Worm (Caenorhabditis elegans) whole organism, L4 larva: ENCODE results near the gene F26F2.3.
"Not testable (repeated sequence)": the region's sequence is repeated elsewhere in the genome, so short reads cannot be mapped to it uniquely, and the experiment has no call there.

Experiments
- F10B5.3 ChIP-seq: sonication (generic microtip); optimal IDR thresholded peaks from 2 replicates; lab custom pipeline; 2016; ENCODE audit warnings: mild to moderate bottlenecking, missing genetic modification characterization, missing compliant biosample characterization
- Y105C5A.15 ChIP-seq: fragments of 200-800 bp; sonication (Bioruptor generic); IDR thresholded peaks from 2 replicates; pipeline ENCODE4 v1.3.6; 2022; ENCODE audit warnings: missing genetic modification characterization, missing compliant biosample characterization
- Y5F2A.4 ChIP-seq: fragments of 200-800 bp; sonication (Bioruptor generic); optimal IDR thresholded peaks from 2 replicates; lab custom pipeline; 2018; ENCODE audit warnings: mild to moderate bottlenecking, missing genetic modification characterization, missing compliant biosample characterization
- ZK546.5 ChIP-seq, 2 experiments: sonication (generic microtip); optimal IDR thresholded peaks; 2 replicates each; lab custom pipeline; 2017; ENCODE audit warnings: missing biosample characterization in 2 of 2, missing genetic modification characterization in 2 of 2
- ceh-28 ChIP-seq: fragments of 150-350 bp; optimal IDR thresholded peaks from 2 replicates; lab custom pipeline; 2014; ENCODE audit warnings: missing biosample characterization, missing genetic modification reagents, missing genetic modification characterization
- fkh-10 ChIP-seq: fragments of 150-350 bp; optimal IDR thresholded peaks from 2 replicates; lab custom pipeline; 2014; ENCODE audit warnings: missing biosample characterization, missing genetic modification reagents, missing genetic modification characterization
- lin-39 ChIP-seq: fragments of 150-350 bp; optimal IDR thresholded peaks from 2 replicates; lab custom pipeline; 2014; ENCODE audit warnings: missing biosample characterization, missing genetic modification reagents, missing genetic modification characterization
- lsy-2 ChIP-seq, 2 experiments: fragments of 150-350 bp in 1 of 2; sonication (generic microtip) in 1 of 2; optimal IDR thresholded peaks; 2 replicates each; lab custom pipeline; 2014 to 2017; ENCODE audit warnings: missing biosample characterization in 2 of 2, missing genetic modification characterization in 2 of 2
- set-16 ChIP-seq: fragments of 200-800 bp; sonication (Bioruptor generic); IDR thresholded peaks from 2 replicates; pipeline ENCODE4 v1.3.6; 2022; ENCODE audit warnings: missing genetic modification reagents, missing genetic modification characterization, missing compliant biosample characterization
- unc-130 ChIP-seq: sonication (generic microtip); optimal IDR thresholded peaks from 2 replicates; lab custom pipeline; 2016; ENCODE audit warnings: missing genetic modification reagents, missing genetic modification characterization, missing compliant biosample characterization
- zag-1 ChIP-seq: fragments of 150-350 bp; optimal IDR thresholded peaks from 2 replicates; lab custom pipeline; 2014; ENCODE audit warnings: missing biosample characterization, missing genetic modification characterization

DNA sequence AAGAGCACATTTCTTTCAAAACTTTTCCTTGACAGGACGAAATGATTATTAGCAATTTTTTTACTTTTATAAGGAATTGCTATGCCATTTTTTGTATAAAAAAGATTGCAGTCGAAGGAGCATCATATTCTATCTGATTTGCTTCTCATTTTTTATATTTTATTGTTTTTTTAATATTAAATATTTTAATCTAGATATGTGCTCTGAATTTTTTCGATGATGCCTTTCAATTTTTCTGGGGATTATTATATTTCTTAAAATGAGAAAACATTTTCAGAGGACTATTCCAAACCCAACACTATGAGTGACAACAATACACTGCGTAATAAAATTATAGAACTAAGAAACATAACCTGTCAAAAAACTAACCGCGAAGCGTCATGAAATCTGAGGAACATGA is 2.6 kb upstream of the F26F2.3 start, which contains the start of gene F26F2.4:
- TF ChIP-seq Y5F2A.4 (GFP tag; lab: Kevin White, UChicago); ceh-28 (tag; lab: Kevin White, UChicago); set-16 (GFP tag; lab: Robert Waterston, UW); F10B5.3 (tag; lab: Kevin White, UChicago); lin-39; ZK546.5 (tag; optimal IDR thresholded peaks at IDR 0.05; lab: Kevin White, UChicago); Y105C5A.15; unc-130 (GFP tag; lab: Kevin White, UChicago); fkh-10; zag-1 (tag; lab: Kevin White, UChicago); lsy-2 (tag; optimal IDR thresholded peaks at IDR 0.05; lab: Kevin White, UChicago): not testable (repeated sequence)
